Fruit fly (Drosophila melanogaster): Measurements from ENCODE around the gene Bug22.

Gene Bug22

DNA sequence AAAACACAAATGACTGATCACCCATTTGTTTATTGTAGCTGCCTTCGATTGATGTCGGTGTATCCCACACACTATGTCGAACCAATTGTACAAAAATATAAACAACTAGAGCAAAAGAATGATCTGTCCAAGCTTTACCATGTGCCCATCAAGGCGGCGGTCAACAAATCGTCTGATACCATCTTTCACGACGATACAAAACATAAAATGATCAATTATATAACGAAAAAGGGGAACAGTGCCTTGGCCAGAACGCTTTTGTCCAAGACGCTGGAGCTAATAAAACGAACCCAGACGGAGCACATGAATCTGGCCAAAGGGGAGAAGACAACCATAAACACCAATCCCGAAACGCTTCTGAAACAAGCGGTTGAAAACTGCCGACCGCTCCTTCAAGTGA lies 43.9 kb downstream of the Bug22 start:
- TF ChIP-seq Dll (optimal IDR thresholded peaks at IDR 0.05) (no peak), CG8478 (optimal IDR thresholded peaks at IDR 0.05) (no peak), EcR (GFP tag; optimal IDR thresholded peaks at IDR 0.05) (no peak), pan (optimal IDR thresholded peaks at IDR 0.05) (no peak), usp (GFP tag; optimal IDR thresholded peaks at IDR 0.05) (no peak), psq (optimal IDR thresholded peaks at IDR 0.05) (no peak)

DNA sequence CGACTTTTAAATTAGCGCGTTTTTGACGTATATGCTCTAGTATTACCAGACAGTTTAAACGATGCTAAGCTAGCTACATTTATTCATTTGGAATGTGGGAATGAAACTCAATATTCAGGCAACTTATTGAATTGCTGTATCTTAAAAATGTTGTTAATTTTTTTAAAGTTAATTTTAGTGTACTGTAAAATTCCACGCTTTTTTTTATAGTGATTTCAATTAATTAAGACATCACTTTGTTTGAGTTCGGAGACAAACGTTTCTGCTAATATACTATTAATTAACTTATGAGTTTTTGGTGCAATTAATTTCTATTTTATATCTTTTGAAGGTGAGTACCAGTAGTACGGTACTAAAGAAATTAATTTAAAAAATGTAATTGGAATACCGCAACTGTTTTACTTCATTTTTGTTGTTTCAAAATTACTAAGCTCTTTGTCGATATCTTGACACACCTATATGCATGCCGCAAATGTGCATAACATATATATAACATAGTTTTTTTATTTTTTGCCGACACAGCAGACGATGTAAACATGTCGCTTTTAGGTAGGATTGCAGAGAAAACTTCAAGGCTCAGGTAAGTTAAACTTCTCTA lies 44.4 kb downstream of the Bug22 start, which contains the start of the genes Cdk1 and mRpS7:
Gene Cdk1, minus strand, starts transcription at position 55 of the 598 bp plus-strand sequence.
Gene mRpS7, plus strand, starts transcription at position 455 of the 598 bp plus-strand sequence.
- TF ChIP-seq Dll (optimal IDR thresholded peaks at IDR 0.05) (no peak), EcR (GFP tag; optimal IDR thresholded peaks at IDR 0.05) (no peak), usp (GFP tag; optimal IDR thresholded peaks at IDR 0.05) (no peak), psq (optimal IDR thresholded peaks at IDR 0.05) (no peak), pan (optimal IDR thresholded peaks at IDR 0.05) (no peak), CG8478 (optimal IDR thresholded peaks at IDR 0.05) (no peak)

DNA sequence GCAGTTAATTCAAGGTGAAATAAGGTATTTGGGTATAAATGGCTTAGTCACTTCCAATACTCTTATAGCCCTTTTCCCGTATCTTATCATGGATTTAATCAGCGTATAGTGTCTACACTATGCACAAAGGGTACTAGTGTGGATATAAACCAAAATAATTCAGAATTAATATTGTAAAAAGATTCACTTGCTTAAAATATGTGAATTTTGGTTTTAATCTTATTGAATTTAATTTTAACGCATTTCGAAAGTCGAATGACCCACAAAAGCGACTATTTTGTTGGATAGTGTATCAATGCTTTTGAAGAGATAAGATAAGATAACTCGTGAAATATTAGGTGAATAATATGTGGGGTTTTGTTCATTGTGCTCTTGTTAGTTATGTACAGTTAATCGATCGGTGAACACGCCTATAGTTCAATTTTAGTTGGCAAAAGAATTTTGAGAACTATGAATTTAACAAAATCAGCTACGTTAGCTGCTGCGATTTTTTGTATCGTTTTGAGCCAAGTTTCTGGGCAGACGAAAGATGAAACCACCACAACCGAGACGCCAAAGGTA lies 48.7 kb downstream of the Bug22 start, which contains the start of gene CG5096:
Gene CG5096, plus strand, starts transcription at position 374 of the 561 bp plus-strand sequence.
- TF ChIP-seq pan (optimal IDR thresholded peaks at IDR 0.05) (no peak), CG8478 (optimal IDR thresholded peaks at IDR 0.05) (no peak), usp (GFP tag; optimal IDR thresholded peaks at IDR 0.05) (no peak)

All from whole organism.